Fruit fly (Drosophila melanogaster): ENCODE results near the gene bcn92.

bcn92 gene

DNA sequence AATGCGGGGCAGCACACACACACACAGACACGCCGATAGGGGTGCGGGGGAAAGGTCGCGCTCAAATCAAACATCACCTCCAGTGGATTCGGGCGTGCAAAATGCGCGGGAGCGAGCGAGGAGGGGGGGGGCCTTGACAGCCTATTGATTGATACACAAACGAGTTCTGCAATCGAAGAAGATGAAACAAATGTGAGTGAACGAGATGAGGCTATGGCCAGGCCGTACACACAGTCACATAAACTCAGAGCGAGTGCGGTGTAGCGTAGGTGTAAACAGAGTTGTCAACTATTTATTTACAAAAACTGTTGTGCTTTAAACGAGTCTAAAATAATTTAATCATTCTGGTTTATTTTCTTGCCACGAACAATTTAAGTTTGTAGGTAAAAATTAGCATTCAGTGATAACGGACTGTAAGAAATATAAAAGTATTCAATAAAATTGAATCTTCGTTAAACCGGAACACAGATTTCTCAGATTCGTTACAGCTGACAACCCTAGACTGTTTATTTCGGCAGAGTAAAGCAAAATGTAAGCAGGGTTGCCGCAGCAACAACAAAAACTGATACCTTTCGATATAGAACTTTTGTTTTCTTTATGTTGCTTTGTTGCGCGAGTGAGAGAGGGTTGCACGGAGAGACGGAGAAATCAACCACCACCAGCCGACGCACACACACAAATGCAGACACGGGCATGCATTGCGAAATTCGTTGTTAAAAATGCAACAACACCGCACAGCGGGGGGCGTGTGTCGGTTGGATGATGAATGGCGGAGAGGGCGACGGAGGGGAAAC, 14.3 kb downstream of the bcn92 start (continued):
- TF ChIP-seq Atf-2 (GFP tag; optimal IDR thresholded peaks at IDR 0.05) (peak; percentile 83), CG15601 (tag; optimal IDR thresholded peaks at IDR 0.05) (peak; percentile 88), cg (GFP tag; optimal IDR thresholded peaks at IDR 0.05) (peak; percentile 69), usp (GFP tag; optimal IDR thresholded peaks at IDR 0.05) (no peak), CG7271 (tag; optimal IDR thresholded peaks at IDR 0.05) (peak; percentile 16), CG10274 (GFP tag; optimal IDR thresholded peaks at IDR 0.05) (peak; percentile 80), Dbx (GFP tag; IDR thresholded peaks at IDR 0.05) (peak; percentile 73), stwl (tag; optimal IDR thresholded peaks at IDR 0.05) (peak; percentile 53), hth (optimal IDR thresholded peaks at IDR 0.05) (peak; percentile 41), ttk (GFP tag; IDR thresholded peaks at IDR 0.05) (peak; percentile 73), prd (optimal IDR thresholded peaks at IDR 0.05) (no peak), prd (GFP tag; IDR thresholded peaks at IDR 0.05) (peak; percentile 91), Asciz (GFP tag; optimal IDR thresholded peaks at IDR 0.05) (peak; percentile 88), mirr (GFP tag; optimal IDR thresholded peaks at IDR 0.05) (peak; percentile 75), CG2889 (GFP tag; IDR thresholded peaks at IDR 0.05) (peak; percentile 74; the same call in 1 of the 3 replicates), gro (GFP tag; optimal IDR thresholded peaks at IDR 0.05) (peak; percentile 69), tgo (GFP tag; IDR thresholded peaks at IDR 0.05) (peak; percentile 87), nerfin-1 (tag; optimal IDR thresholded peaks at IDR 0.05) (peak; percentile 86), sc (optimal IDR thresholded peaks at IDR 0.05) (no peak), sc (GFP tag; optimal IDR thresholded peaks at IDR 0.05) (peak; percentile 71), jing (GFP tag; optimal IDR thresholded peaks at IDR 0.05) (peak; percentile 73), CG7357 (GFP tag; IDR thresholded peaks at IDR 0.05) (peak; percentile 66; the same call in 2 of the 3 replicates), Hmx (GFP tag; optimal IDR thresholded peaks at IDR 0.05) (peak; percentile 76), CG14050 (GFP tag; IDR thresholded peaks at IDR 0.05) (peak; percentile 79), gcm (GFP tag; optimal IDR thresholded peaks at IDR 0.05) (peak; percentile 86), sens (GFP tag) (peak; percentile 98), Dll (GFP tag; IDR thresholded peaks at IDR 0.05; ENCODE audit: partially characterized antibody) (no peak), Bdp1 (GFP tag; optimal IDR thresholded peaks at IDR 0.05) (peak; percentile 67), CG7987 (GFP tag; optimal IDR thresholded peaks at IDR 0.05) (peak; percentile 54), CG11085 (GFP tag; IDR thresholded peaks at IDR 0.05) (peak; percentile 71), Deaf1 (tag; optimal IDR thresholded peaks at IDR 0.05) (peak; percentile 77), Dip3 (GFP tag; optimal IDR thresholded peaks at IDR 0.05) (peak; percentile 82), tna (GFP tag; IDR thresholded peaks at IDR 0.05; ENCODE audit: partially characterized antibody) (no peak), CG17361 (GFP tag; IDR thresholded peaks at IDR 0.05) (peak; percentile 93), CG31388 (GFP tag; optimal IDR thresholded peaks at IDR 0.05) (peak; percentile 36), CG5245 (GFP tag; optimal IDR thresholded peaks at IDR 0.05) (peak; percentile 80), Fer1 (GFP tag; optimal IDR thresholded peaks at IDR 0.05) (peak; percentile 95), CG1647 (GFP tag; optimal IDR thresholded peaks at IDR 0.05) (peak; percentile 54), CG12659 (GFP tag; optimal IDR thresholded peaks at IDR 0.05) (peak; percentile 93), CG18011 (GFP tag; optimal IDR thresholded peaks at IDR 0.05) (peak; percentile 52), scrt (GFP tag; optimal IDR thresholded peaks at IDR 0.05) (peak; percentile 85), CG17385 (GFP tag; optimal IDR thresholded peaks at IDR 0.05) (peak; percentile 89), CG4424 (GFP tag; optimal IDR thresholded peaks at IDR 0.05) (peak; percentile 87), pho (GFP tag; optimal IDR thresholded peaks at IDR 0.05) (peak; percentile 77), danr (GFP tag; IDR thresholded peaks at IDR 0.05) (peak; percentile 76), ems (GFP tag; optimal IDR thresholded peaks at IDR 0.05) (peak; percentile 77), CG4730 (GFP tag; IDR thresholded peaks at IDR 0.05) (peak; percentile 68), dpn (GFP tag; optimal IDR thresholded peaks at IDR 0.05) (peak; percentile 87), CG10366 (GFP tag; IDR thresholded peaks at IDR 0.05) (peak; percentile 79), kni (GFP tag; optimal IDR thresholded peaks at IDR 0.05) (peak; percentile 81)

All from whole organism, embryonic.